Fruit fly (Drosophila melanogaster) whole organism, embryonic: ENCODE data around the gene CG13096.

Experiments used
- Antp ChIP-seq: fragments of 200-800 bp; sonication (Bioruptor generic); optimal IDR thresholded peaks from 3 replicates; lab custom pipeline; 2016; ENCODE audit warnings: missing biosample characterization, missing genetic modification characterization
- CG10267 ChIP-seq: fragments of 200-800 bp; sonication (Bioruptor generic); optimal IDR thresholded peaks from 2 replicates; lab custom pipeline; 2018; ENCODE audit warnings: missing biosample characterization, mild to moderate bottlenecking, missing genetic modification characterization, moderate library complexity
- CG10979 ChIP-seq: fragments of 200-800 bp; sonication (Bioruptor generic); optimal IDR thresholded peaks from 2 replicates; lab custom pipeline; 2018; ENCODE audit warnings: missing biosample characterization, mild to moderate bottlenecking, missing genetic modification characterization, moderate library complexity
- CG11247 ChIP-seq: fragments of 200-800 bp; sonication (Bioruptor generic); IDR thresholded peaks from 2 replicates; pipeline ENCODE4 v1.3.6; 2022; ENCODE audit warnings: missing biosample characterization, missing genetic modification characterization
- CG11695 ChIP-seq: fragments of 200-800 bp; sonication (Bioruptor generic); IDR thresholded peaks from 3 replicates; pipeline ENCODE4 v1.3.6; 2022; ENCODE audit warnings: missing biosample characterization, missing genetic modification characterization
- CG11696 ChIP-seq: fragments of 200-800 bp; sonication (Bioruptor generic); IDR thresholded peaks from 2 replicates; pipeline ENCODE4 v1.3.6; 2022; ENCODE audit warnings: missing biosample characterization, missing genetic modification characterization
- CG12236 ChIP-seq: fragments of 200-800 bp; sonication (Bioruptor generic); optimal IDR thresholded peaks from 2 replicates; lab custom pipeline; 2016; ENCODE audit warnings: missing biosample characterization, missing genetic modification characterization
- CG12299 ChIP-seq: fragments of 200-800 bp; sonication (Bioruptor generic); optimal IDR thresholded peaks from 2 replicates; lab custom pipeline; 2018; ENCODE audit warnings: missing biosample characterization, mild to moderate bottlenecking, missing genetic modification characterization
- CG12659 ChIP-seq: fragments of 200-800 bp; sonication (Bioruptor generic); optimal IDR thresholded peaks from 3 replicates; lab custom pipeline; 2017; ENCODE audit warnings: mild to moderate bottlenecking, missing biosample characterization, missing genetic modification reagents, missing genetic modification characterization
- CG15011 ChIP-seq: fragments of 200-800 bp; sonication (Bioruptor generic); optimal IDR thresholded peaks from 3 replicates; lab custom pipeline; 2018; ENCODE audit warnings: missing biosample characterization, mild to moderate bottlenecking, missing genetic modification characterization
- CG17829 ChIP-seq: fragments of 200-800 bp; optimal IDR thresholded peaks from 2 replicates; lab custom pipeline; 2019; ENCODE audit warnings: missing biosample characterization, mild to moderate bottlenecking, missing genetic modification characterization, moderate library complexity
- CG18011 ChIP-seq: fragments of 200-800 bp; sonication (Bioruptor generic); optimal IDR thresholded peaks from 2 replicates; lab custom pipeline; 2017; ENCODE audit warnings: missing biosample characterization, missing genetic modification characterization, mild to moderate bottlenecking, moderate library complexity, missing genotype
- CG2199 ChIP-seq: fragments of 200-800 bp; sonication (Bioruptor generic); IDR thresholded peaks from 3 replicates; pipeline ENCODE4 v1.3.6; 2022; ENCODE audit warnings: missing biosample characterization, missing genetic modification characterization
- CG31388 ChIP-seq: fragments of 200-800 bp; sonication (Bioruptor generic); optimal IDR thresholded peaks from 2 replicates; lab custom pipeline; 2016; ENCODE audit warnings: missing biosample characterization, missing genetic modification characterization
- CG33557 ChIP-seq: fragments of 200-800 bp; sonication (Bioruptor generic); optimal IDR thresholded peaks from 2 replicates; lab custom pipeline; 2019; ENCODE audit warnings: missing biosample characterization, mild to moderate bottlenecking, missing genetic modification characterization, moderate library complexity
- CG4404 ChIP-seq: fragments of 200-800 bp; sonication (Bioruptor generic); IDR thresholded peaks from 2 replicates; pipeline ENCODE4 v1.3.6; 2022; ENCODE audit warnings: missing biosample characterization, missing genetic modification characterization
- CG4854 ChIP-seq: fragments of 200-800 bp; sonication (Bioruptor generic); optimal IDR thresholded peaks from 2 replicates; lab custom pipeline; 2016; ENCODE audit warnings: missing biosample characterization, missing genetic modification characterization, inconsistent platforms
- CG6765 ChIP-seq: fragments of 200-800 bp; sonication (Bioruptor generic); optimal IDR thresholded peaks from 3 replicates; lab custom pipeline; 2017; ENCODE audit warnings: missing biosample characterization, mild to moderate bottlenecking, missing genetic modification characterization
- CG6813 ChIP-seq: fragments of 200-800 bp; sonication (Bioruptor generic); optimal IDR thresholded peaks from 2 replicates; lab custom pipeline; 2017; ENCODE audit warnings: missing biosample characterization, missing genetic modification characterization, mild to moderate bottlenecking, moderate library complexity, missing genetic modification reagents
- CG7271 ChIP-seq: fragments of 200-800 bp; sonication (Bioruptor generic); optimal IDR thresholded peaks from 2 replicates; lab custom pipeline; 2018; ENCODE audit warnings: missing biosample characterization, mild to moderate bottlenecking, missing genetic modification characterization, moderate library complexity
- CG8089 ChIP-seq: fragments of 200-800 bp; sonication (Bioruptor generic); optimal IDR thresholded peaks from 3 replicates; lab custom pipeline; 2016; ENCODE audit warnings: missing biosample characterization, missing genetic modification characterization
- CG9727 ChIP-seq: fragments of 200-800 bp; sonication (Bioruptor generic); optimal IDR thresholded peaks from 3 replicates; lab custom pipeline; 2017; ENCODE audit warnings: missing biosample characterization, mild to moderate bottlenecking, missing genetic modification characterization
- Dp ChIP-seq: fragments of 200-800 bp; sonication (Bioruptor generic); optimal IDR thresholded peaks from 2 replicates; lab custom pipeline; 2018; ENCODE audit warnings: missing biosample characterization, mild to moderate bottlenecking, missing genetic modification characterization, moderate library complexity
- Gsc ChIP-seq: fragments of 200-800 bp; sonication (Bioruptor generic); IDR thresholded peaks from 2 replicates; pipeline ENCODE4 v1.3.6; 2022; ENCODE audit warnings: missing biosample characterization, missing genetic modification characterization
- Gug ChIP-seq: fragments of 200-800 bp; sonication (Bioruptor generic); IDR thresholded peaks from 4 replicates; pipeline ENCODE4 v1.3.6; 2022; ENCODE audit warnings: missing biosample characterization, missing genetic modification characterization
- MBD-R2 ChIP-seq: fragments of 200-800 bp; sonication (Bioruptor generic); IDR thresholded peaks from 2 replicates; pipeline ENCODE4 v1.3.6; 2022; ENCODE audit warnings: missing biosample characterization, missing genetic modification characterization
- NC2α ChIP-seq: fragments of 200-800 bp; sonication (Bioruptor generic); optimal IDR thresholded peaks from 2 replicates; lab custom pipeline; 2016; ENCODE audit warnings: missing biosample characterization, missing genetic modification characterization
- NC2β ChIP-seq: fragments of 200-800 bp; sonication (Bioruptor generic); optimal IDR thresholded peaks from 2 replicates; lab custom pipeline; 2016; ENCODE audit warnings: missing biosample characterization, missing genetic modification characterization
- Side ChIP-seq: fragments of 200-800 bp; sonication (Bioruptor generic); optimal IDR thresholded peaks from 2 replicates; lab custom pipeline; 2016; ENCODE audit warnings: missing biosample characterization, missing genetic modification characterization
- Tbp ChIP-seq: fragments of >200 bp; optimal IDR thresholded peaks from 2 replicates; lab custom pipeline; 2018; ENCODE audit warnings: missing biosample characterization, missing genetic modification characterization
- abd-A ChIP-seq: fragments of 200-800 bp; sonication (Bioruptor generic); optimal IDR thresholded peaks from 3 replicates; lab custom pipeline; 2019; ENCODE audit warnings: missing biosample characterization, mild to moderate bottlenecking, missing genetic modification characterization, moderate library complexity
- amos ChIP-seq: fragments of 200-800 bp; sonication (Bioruptor generic); IDR thresholded peaks from 2 replicates; pipeline ENCODE4 v1.3.6; 2022; ENCODE audit warnings: missing biosample characterization, missing genetic modification characterization; ENCODE audit not compliant: partially characterized antibody
- ara ChIP-seq: fragments of 200-800 bp; sonication (Bioruptor generic); IDR thresholded peaks from 2 replicates; pipeline ENCODE4 v1.3.6; 2022; ENCODE audit warnings: missing biosample characterization, missing genetic modification characterization
- bab2 ChIP-seq: fragments of 200-800 bp; sonication (Bioruptor generic); optimal IDR thresholded peaks from 2 replicates; lab custom pipeline; 2016; ENCODE audit warnings: missing biosample characterization, missing genetic modification characterization
- bbx ChIP-seq: fragments of 200-800 bp; sonication (Bioruptor generic); IDR thresholded peaks from 2 replicates; pipeline ENCODE4 v1.3.6; 2022; ENCODE audit warnings: missing biosample characterization, missing genetic modification characterization; ENCODE audit not compliant: partially characterized antibody
- bowl ChIP-seq: fragments of 200-800 bp; sonication (Bioruptor generic); IDR thresholded peaks from 2 replicates; pipeline ENCODE4 v1.3.6; 2022; ENCODE audit warnings: missing biosample characterization, missing genetic modification characterization
- cas ChIP-seq: fragments of 200-800 bp; sonication (Bioruptor generic); IDR thresholded peaks from 2 replicates; pipeline ENCODE4 v1.3.6; 2022; ENCODE audit warnings: missing biosample characterization, missing genetic modification characterization
- cwo ChIP-seq: fragments of 200-800 bp; sonication (Bioruptor generic); optimal IDR thresholded peaks from 3 replicates; lab custom pipeline; 2017; ENCODE audit warnings: missing biosample characterization, missing genetic modification characterization, mild to moderate bottlenecking, moderate library complexity, missing genetic modification reagents
- dimm ChIP-seq: fragments of 200-800 bp; sonication (Bioruptor generic); IDR thresholded peaks from 2 replicates; pipeline ENCODE4 v1.3.6; 2022; ENCODE audit warnings: missing biosample characterization, missing genetic modification characterization
- dmrt11E ChIP-seq: fragments of 200-800 bp; sonication (Bioruptor generic); optimal IDR thresholded peaks from 3 replicates; lab custom pipeline; 2018; ENCODE audit warnings: missing biosample characterization, mild to moderate bottlenecking, missing genetic modification characterization, moderate library complexity
- eve ChIP-seq, 2 experiments: fragments of >200 bp; optimal IDR thresholded peaks; 2 replicates each; lab custom pipeline; 2017; ENCODE audit warnings: missing biosample characterization in 2 of 2, missing genetic modification characterization in 2 of 2
- fu2 ChIP-seq: fragments of 200-800 bp; sonication (Bioruptor generic); optimal IDR thresholded peaks from 2 replicates; lab custom pipeline; 2016; ENCODE audit warnings: missing biosample characterization, missing genetic modification characterization
- grn ChIP-seq: fragments of 200-800 bp; sonication (Bioruptor generic); optimal IDR thresholded peaks from 3 replicates; lab custom pipeline; 2017; ENCODE audit warnings: missing biosample characterization, missing genetic modification characterization
- lab ChIP-seq: fragments of 200-800 bp; sonication (Bioruptor generic); optimal IDR thresholded peaks from 3 replicates; lab custom pipeline; 2017; ENCODE audit warnings: missing biosample characterization, missing genetic modification characterization, mild to moderate bottlenecking, moderate library complexity, missing genetic modification reagents
- mam ChIP-seq: fragments of 200-800 bp; sonication (Bioruptor generic); optimal IDR thresholded peaks from 3 replicates; lab custom pipeline; 2016; ENCODE audit warnings: missing biosample characterization, missing genetic modification characterization
- unc-4 ChIP-seq: fragments of 200-800 bp; sonication (Bioruptor generic); IDR thresholded peaks from 2 replicates; pipeline ENCODE4 v1.3.6; 2022; ENCODE audit warnings: missing biosample characterization, missing genetic modification characterization; ENCODE audit not compliant: partially characterized antibody
- usp ChIP-seq: fragments of >200 bp; optimal IDR thresholded peaks from 2 replicates; lab custom pipeline; 2017; ENCODE audit warnings: missing biosample characterization, missing genetic modification characterization
- wek ChIP-seq: fragments of 200-800 bp; sonication (Bioruptor generic); optimal IDR thresholded peaks from 3 replicates; lab custom pipeline; 2018; ENCODE audit warnings: missing biosample characterization, mild to moderate bottlenecking, missing genetic modification characterization, moderate library complexity
- z ChIP-seq: fragments of 200-800 bp; sonication (Bioruptor generic); IDR thresholded peaks from 3 replicates; pipeline ENCODE4 v1.3.6; 2022; ENCODE audit warnings: missing biosample characterization, missing genetic modification characterization

CG13096 gene

dm6 chr2L:8534515-8535295 is 23.0 kb upstream of the CG13096 start (continued):
- TF ChIP-seq amos (GFP tag; lab: Robert Waterston, UW): no peak
- peak; percentile 84 for TF ChIP-seq cwo (GFP tag; lab: Kevin White, UChicago)
- peak; percentile 83 for TF ChIP-seq bab2 (GFP tag; lab: Kevin White, UChicago)
- TF ChIP-seq CG11695 (GFP tag; lab: Robert Waterston, UW): peak; percentile 97
- TF ChIP-seq CG6813: peak; percentile 89
- peak; percentile 96 for TF ChIP-seq CG17829
- TF ChIP-seq Gsc (GFP tag; lab: Robert Waterston, UW): no peak
- peak; percentile 93 for TF ChIP-seq CG12299 (tag; lab: Kevin White, UChicago)
- TF ChIP-seq usp (GFP tag; lab: Kevin White, UChicago): no peak
- TF ChIP-seq bowl (GFP tag; lab: Robert Waterston, UW): peak; percentile 92
- peak; percentile 79 for TF ChIP-seq mam (GFP tag; lab: Kevin White, UChicago)
- TF ChIP-seq abd-A (tag; lab: Kevin White, UChicago): peak; percentile 86
- TF ChIP-seq CG11696 (GFP tag; lab: Robert Waterston, UW): peak; percentile 75
- TF ChIP-seq Tbp: no peak
- TF ChIP-seq CG6765 (GFP tag; lab: Kevin White, UChicago): peak; percentile 64
- peak; percentile 89; the same call in 2 of the 3 replicates for TF ChIP-seq CG2199 (GFP tag; lab: Robert Waterston, UW)
- TF ChIP-seq lab (GFP tag; lab: Kevin White, UChicago): peak; percentile 90
- TF ChIP-seq MBD-R2 (GFP tag; lab: Robert Waterston, UW): peak; percentile 64
- TF ChIP-seq CG10979: peak; percentile 97
- TF ChIP-seq CG18011 (GFP tag; lab: Kevin White, UChicago): peak; percentile 75
- peak; percentile 57 for TF ChIP-seq CG9727 (GFP tag; lab: Kevin White, UChicago)
- TF ChIP-seq CG33557 (GFP tag; lab: Kevin White, UChicago): peak; percentile 84
- peak; percentile 34 for TF ChIP-seq unc-4 (GFP tag; lab: Robert Waterston, UW)
- peak; percentile 57 for TF ChIP-seq NC2α (GFP tag; lab: Kevin White, UChicago)
- TF ChIP-seq CG10267 (tag; lab: Kevin White, UChicago): peak; percentile 86
- TF ChIP-seq fu2: peak; percentile 7
- peak; percentile 5 for TF ChIP-seq Dp (GFP tag; lab: Kevin White, UChicago)
- TF ChIP-seq CG8089: peak; percentile 83
- TF ChIP-seq eve (GFP tag; optimal IDR thresholded peaks at IDR 0.05; lab: Kevin White, UChicago): peak in 1 of 2 experiments; percentile 99
- TF ChIP-seq CG11247 (GFP tag; lab: Robert Waterston, UW): peak; percentile 79
- peak; percentile 75 for TF ChIP-seq Antp (GFP tag; lab: Kevin White, UChicago)
- TF ChIP-seq Gug (GFP tag; lab: Robert Waterston, UW): peak; percentile 88
- peak; percentile 91 for TF ChIP-seq CG15011 (GFP tag; lab: Kevin White, UChicago)
- peak; percentile 85 for TF ChIP-seq wek (GFP tag; lab: Kevin White, UChicago)
- TF ChIP-seq cas (GFP tag; lab: Robert Waterston, UW): peak; percentile 74
- peak; percentile 93 for TF ChIP-seq CG12659 (GFP tag; lab: Kevin White, UChicago)
- TF ChIP-seq CG7271 (tag; lab: Kevin White, UChicago): peak; percentile 60
- peak; percentile 89 for TF ChIP-seq dimm (GFP tag; lab: Robert Waterston, UW)
- TF ChIP-seq Side: peak; percentile 70
- TF ChIP-seq dmrt11E: peak; percentile 91
- TF ChIP-seq ara: peak; percentile 91
- peak; percentile 95 for TF ChIP-seq grn (GFP tag; lab: Kevin White, UChicago)
- peak; percentile 90 for TF ChIP-seq CG31388 (GFP tag; lab: Kevin White, UChicago)
- peak; percentile 80 for TF ChIP-seq CG4854
- peak; percentile 79 for TF ChIP-seq CG4404 (GFP tag; lab: Robert Waterston, UW)
- TF ChIP-seq bbx: no peak; the same call in 1 of the 2 replicates
- TF ChIP-seq NC2β (GFP tag; lab: Kevin White, UChicago): peak; percentile 87
- TF ChIP-seq z (GFP tag; lab: Robert Waterston, UW): peak; percentile 35; the same call in 1 of the 3 replicates
- peak; percentile 71 for TF ChIP-seq CG12236 (GFP tag; lab: Kevin White, UChicago)
